Worm (Caenorhabditis elegans) whole organism, late embryonic: Measurements from ENCODE around the gene lips-5.

ENCODE experiments used
- ceh-19 ChIP-seq: fragments of 200-800 bp; sonication (Bioruptor generic); optimal IDR thresholded peaks from 2 replicates; lab custom pipeline; 2018; ENCODE audit warnings: mild to moderate bottlenecking, missing genetic modification characterization, missing compliant biosample characterization
- ceh-9 ChIP-seq: sonication (generic microtip); optimal IDR thresholded peaks from 2 replicates; lab custom pipeline; 2016; ENCODE audit warnings: mild to moderate bottlenecking, missing genetic modification characterization, inconsistent platforms, missing compliant biosample characterization
- elt-2 ChIP-seq: sonication (generic microtip); optimal IDR thresholded peaks from 2 replicates; lab custom pipeline; 2016; ENCODE audit warnings: missing genetic modification reagents, missing genetic modification characterization, missing compliant biosample characterization
- fkh-10 ChIP-seq: fragments of 150-350 bp; optimal IDR thresholded peaks from 2 replicates; lab custom pipeline; 2014; ENCODE audit warnings: missing biosample characterization, missing genetic modification reagents, missing genetic modification characterization
- fkh-6 ChIP-seq: sonication (generic microtip); optimal IDR thresholded peaks from 2 replicates; lab custom pipeline; 2016; ENCODE audit warnings: missing genetic modification characterization, missing compliant biosample characterization
- hlh-8 ChIP-seq: sonication (generic microtip); optimal IDR thresholded peaks from 2 replicates; lab custom pipeline; 2016; ENCODE audit warnings: missing genotype, missing genetic modification characterization, missing compliant biosample characterization
- lim-6 ChIP-seq: sonication (generic microtip); optimal IDR thresholded peaks from 2 replicates; lab custom pipeline; 2016; ENCODE audit warnings: missing genetic modification characterization, missing compliant biosample characterization
- mec-3 ChIP-seq: sonication (generic microtip); optimal IDR thresholded peaks from 2 replicates; lab custom pipeline; 2016; ENCODE audit warnings: borderline replicate concordance, missing genetic modification characterization, missing compliant biosample characterization
- pat-9 ChIP-seq: fragments of 200-800 bp; sonication (Bioruptor generic); optimal IDR thresholded peaks from 2 replicates; lab custom pipeline; 2018; ENCODE audit warnings: mild to moderate bottlenecking, missing genetic modification characterization, moderate library complexity, missing compliant biosample characterization
- pax-1 ChIP-seq: fragments of 150-350 bp; optimal IDR thresholded peaks from 2 replicates; lab custom pipeline; 2014; ENCODE audit warnings: missing biosample characterization, missing genetic modification characterization
- ttx-3 ChIP-seq: sonication (generic microtip); optimal IDR thresholded peaks from 2 replicates; lab custom pipeline; 2016; ENCODE audit warnings: missing genetic modification reagents, missing genetic modification characterization, missing compliant biosample characterization

ce11 chrIV:11822454-11822853, 48.9 kb upstream of the lips-5 start:
- TF ChIP-seq lim-6 (tag; lab: Kevin White, UChicago) (no peak), pat-9 (tag; lab: Kevin White, UChicago) (no peak), ttx-3 (tag; lab: Kevin White, UChicago) (no peak), mec-3 (tag; lab: Kevin White, UChicago) (no peak), ceh-19 (GFP tag; lab: Kevin White, UChicago) (no peak), elt-2 (no peak), ceh-9 (tag; lab: Kevin White, UChicago) (no peak), hlh-8 (tag; lab: Kevin White, UChicago) (no peak), fkh-6 (tag; lab: Kevin White, UChicago) (no peak), pax-1 (tag; lab: Kevin White, UChicago) (no peak), fkh-10 (GFP tag; lab: Kevin White, UChicago) (no peak)
